Worm (Caenorhabditis elegans) whole organism, L1 larva: ENCODE measurements around the gene ekl-6.

Source experiments
- C04F5.9 ChIP-seq: sonication (generic microtip); optimal IDR thresholded peaks from 2 replicates; lab custom pipeline; 2016; ENCODE audit warnings: missing genetic modification characterization, missing compliant biosample characterization
- C16A3.4 ChIP-seq: fragments of 150-350 bp; optimal IDR thresholded peaks from 2 replicates; lab custom pipeline; 2014; ENCODE audit warnings: missing biosample characterization, missing genetic modification characterization
- C34B4.2 ChIP-seq: sonication (generic microtip); optimal IDR thresholded peaks from 2 replicates; lab custom pipeline; 2017; ENCODE audit warnings: mild to moderate bottlenecking, missing genetic modification characterization, missing compliant biosample characterization
- Y116A8C.19 ChIP-seq: sonication (generic microtip); optimal IDR thresholded peaks from 2 replicates; lab custom pipeline; 2016; ENCODE audit warnings: missing compliant biosample characterization, missing genetic modification characterization, borderline replicate concordance
- aha-1 ChIP-seq: fragments of 150-350 bp; optimal IDR thresholded peaks from 2 replicates; lab custom pipeline; 2014; ENCODE audit warnings: missing biosample characterization, missing genetic modification characterization
- aly-2 ChIP-seq: fragments of 150-350 bp; optimal IDR thresholded peaks from 2 replicates; lab custom pipeline; 2014; ENCODE audit warnings: missing biosample characterization, missing genetic modification characterization
- ceh-63 ChIP-seq: fragments of 200-800 bp; sonication (Bioruptor generic); optimal IDR thresholded peaks from 2 replicates; lab custom pipeline; 2018; ENCODE audit warnings: mild to moderate bottlenecking, missing genetic modification characterization, missing compliant biosample characterization
- ceh-8 ChIP-seq: fragments of 200-800 bp; sonication (Bioruptor generic); optimal IDR thresholded peaks from 2 replicates; lab custom pipeline; 2018; ENCODE audit warnings: mild to moderate bottlenecking, missing genetic modification characterization, moderate library complexity, missing compliant biosample characterization
- ceh-90 ChIP-seq: sonication (generic microtip); optimal IDR thresholded peaks from 2 replicates; lab custom pipeline; 2016; ENCODE audit warnings: missing genetic modification characterization, missing compliant biosample characterization
- ces-1 ChIP-seq: fragments of 150-350 bp; optimal IDR thresholded peaks from 2 replicates; lab custom pipeline; 2014; ENCODE audit warnings: missing biosample characterization, missing genetic modification reagents, missing genetic modification characterization
- dpl-1 ChIP-seq, 3 experiments: fragments of 150-350 bp in 2 of 3; sonication (generic microtip) in 1 of 3; optimal IDR thresholded peaks; 2 replicates each; lab custom pipeline; 2014 to 2017; ENCODE audit warnings: missing biosample characterization in 3 of 3, missing genetic modification characterization in 3 of 3, missing genetic modification reagents in 3 of 3
- efl-1 ChIP-seq, 4 experiments: fragments of 150-350 bp; optimal IDR thresholded peaks in 3 of 4; peaks in 1 of 4; 1 replicate in 1 of 4; 2 replicates in 3 of 4; lab custom pipeline; 2014; ENCODE audit warnings: missing biosample characterization in 2 of 4, missing genetic modification characterization in 2 of 4, missing genetic modification reagents in 2 of 4
- efl-3 ChIP-seq: fragments of 200-800 bp; sonication (Bioruptor generic); optimal IDR thresholded peaks from 2 replicates; lab custom pipeline; 2018; ENCODE audit warnings: mild to moderate bottlenecking, missing genetic modification characterization, missing compliant biosample characterization
- egl-13 ChIP-seq: sonication (generic microtip); optimal IDR thresholded peaks from 2 replicates; lab custom pipeline; 2016; ENCODE audit warnings: missing genotype, missing genetic modification reagents, missing genetic modification characterization, missing compliant biosample characterization
- elt-2 ChIP-seq: sonication (generic microtip); optimal IDR thresholded peaks from 2 replicates; lab custom pipeline; 2016; ENCODE audit warnings: missing genetic modification characterization, mild to moderate bottlenecking, inconsistent platforms, missing compliant biosample characterization, missing genetic modification reagents
- elt-3 ChIP-seq, 6 experiments: fragments of 150-350 bp in 1 of 6; sonication (generic microtip); optimal IDR thresholded peaks; 2 replicates each; lab custom pipeline; 2017 to 2018; ENCODE audit warnings: missing biosample characterization in 6 of 6, missing genetic modification characterization in 6 of 6, inconsistent platforms in 1 of 6
- ets-5 ChIP-seq: fragments of 200-800 bp; sonication (Bioruptor generic); IDR thresholded peaks from 2 replicates; pipeline ENCODE4 v1.3.6; 2022; ENCODE audit warnings: missing genetic modification characterization, missing compliant biosample characterization
- fkh-8 ChIP-seq: sonication (generic microtip); optimal IDR thresholded peaks from 2 replicates; lab custom pipeline; 2016; ENCODE audit warnings: mild to moderate bottlenecking, missing genetic modification characterization, missing compliant biosample characterization
- grh-1 ChIP-seq: fragments of 200-800 bp; sonication (Bioruptor generic); IDR thresholded peaks from 2 replicates; pipeline ENCODE4 v1.3.6; 2022; ENCODE audit warnings: missing genetic modification reagents, missing genetic modification characterization, missing compliant biosample characterization
- hlh-17 ChIP-seq: fragments of 200-800 bp; sonication (Bioruptor generic); optimal IDR thresholded peaks from 2 replicates; lab custom pipeline; 2018; ENCODE audit warnings: missing genetic modification characterization, mild to moderate bottlenecking, missing compliant biosample characterization, moderate library complexity, borderline replicate concordance
- hlh-4 ChIP-seq: sonication (generic microtip); optimal IDR thresholded peaks from 2 replicates; lab custom pipeline; 2016; ENCODE audit warnings: mild to moderate bottlenecking, missing genetic modification characterization, missing compliant biosample characterization
- jun-1 ChIP-seq: fragments of 150-350 bp; optimal IDR thresholded peaks from 2 replicates; lab custom pipeline; 2014; ENCODE audit warnings: missing biosample characterization, missing genetic modification reagents, missing genetic modification characterization
- lin-13 ChIP-seq: fragments of 150-350 bp; optimal IDR thresholded peaks from 2 replicates; lab custom pipeline; 2014; ENCODE audit warnings: missing biosample characterization, missing genetic modification reagents, missing genetic modification characterization
- lin-14 ChIP-seq: fragments of 200-800 bp; sonication (Bioruptor generic); optimal IDR thresholded peaks from 2 replicates; lab custom pipeline; 2018; ENCODE audit warnings: mild to moderate bottlenecking, missing genetic modification characterization, moderate library complexity, missing compliant biosample characterization
- lin-15B ChIP-seq: fragments of 150-350 bp; sonication (generic microtip); optimal IDR thresholded peaks from 3 replicates; lab custom pipeline; 2014; ENCODE audit warnings: missing biosample characterization, missing genetic modification characterization
- lir-3 ChIP-seq: sonication (generic microtip); optimal IDR thresholded peaks from 2 replicates; lab custom pipeline; 2016; ENCODE audit warnings: mild to moderate bottlenecking, missing genetic modification characterization, moderate library complexity, missing compliant biosample characterization; ENCODE audit not compliant: poor library complexity
- lsy-2 ChIP-seq, 2 experiments: fragments of 150-350 bp; optimal IDR thresholded peaks; 2 replicates each; lab custom pipeline; 2014; ENCODE audit warnings: missing biosample characterization in 2 of 2, missing genetic modification characterization in 2 of 2
- mab-9 ChIP-seq: fragments of 200-800 bp; sonication (Bioruptor generic); IDR thresholded peaks from 2 replicates; pipeline ENCODE4 v1.3.6; 2022; ENCODE audit warnings: missing genetic modification reagents, missing genetic modification characterization, missing compliant biosample characterization
- mef-2 ChIP-seq: fragments of 150-350 bp; optimal IDR thresholded peaks from 2 replicates; lab custom pipeline; 2014; ENCODE audit warnings: missing biosample characterization, missing genetic modification characterization
- mep-1 ChIP-seq: fragments of 150-350 bp; optimal IDR thresholded peaks from 2 replicates; lab custom pipeline; 2014; ENCODE audit warnings: missing biosample characterization, missing genetic modification characterization
- nhr-11 ChIP-seq: fragments of 150-350 bp; optimal IDR thresholded peaks from 2 replicates; lab custom pipeline; 2014; ENCODE audit warnings: missing biosample characterization, missing genetic modification characterization
- nhr-12 ChIP-seq: sonication (generic microtip); optimal IDR thresholded peaks from 2 replicates; lab custom pipeline; 2017; ENCODE audit warnings: missing biosample characterization, missing genetic modification characterization
- nhr-237 ChIP-seq: fragments of 150-350 bp; optimal IDR thresholded peaks from 2 replicates; lab custom pipeline; 2014; ENCODE audit warnings: missing biosample characterization, missing genetic modification characterization
- nhr-28 ChIP-seq: fragments of 150-350 bp; optimal IDR thresholded peaks from 2 replicates; lab custom pipeline; 2014; ENCODE audit warnings: missing biosample characterization, missing genetic modification characterization
- nhr-76 ChIP-seq: sonication (generic microtip); optimal IDR thresholded peaks from 2 replicates; lab custom pipeline; 2017; ENCODE audit warnings: missing biosample characterization, missing genetic modification characterization
- nhr-77 ChIP-seq: fragments of 150-350 bp; optimal IDR thresholded peaks from 2 replicates; lab custom pipeline; 2014; ENCODE audit warnings: missing biosample characterization, missing genetic modification characterization
- nhr-84 ChIP-seq: sonication (generic microtip); optimal IDR thresholded peaks from 2 replicates; lab custom pipeline; 2017; ENCODE audit warnings: missing biosample characterization, missing genetic modification characterization
- nhr-85 ChIP-seq: sonication (generic microtip); peaks from one replicate; lab custom pipeline; 2016; ENCODE audit warnings: missing genetic modification characterization, inconsistent platforms, missing compliant biosample characterization
- nhr-90 ChIP-seq: sonication (generic microtip); optimal IDR thresholded peaks from 2 replicates; lab custom pipeline; 2016; ENCODE audit warnings: mild to moderate bottlenecking, missing genetic modification characterization, missing compliant biosample characterization; ENCODE audit not compliant: poor library complexity
- pag-3 ChIP-seq: sonication (generic microtip); optimal IDR thresholded peaks from 2 replicates; lab custom pipeline; 2017; ENCODE audit warnings: missing genetic modification characterization, mild to moderate bottlenecking, missing compliant biosample characterization, antibody characterized with exemption, borderline replicate concordance; ENCODE audit not compliant: insufficient read depth
- pax-3 ChIP-seq: fragments of 200-800 bp; sonication (Bioruptor generic); optimal IDR thresholded peaks from 2 replicates; lab custom pipeline; 2018; ENCODE audit warnings: mild to moderate bottlenecking, missing genetic modification characterization, moderate library complexity, missing compliant biosample characterization
- skn-1 ChIP-seq: fragments of 150-350 bp; optimal IDR thresholded peaks from 2 replicates; lab custom pipeline; 2014; ENCODE audit warnings: missing biosample characterization, missing genetic modification characterization
- snpc-4 ChIP-seq: fragments of 150-350 bp; optimal IDR thresholded peaks from 2 replicates; lab custom pipeline; 2014; ENCODE audit warnings: missing biosample characterization, missing genetic modification characterization
- sox-4 ChIP-seq: sonication (generic microtip); optimal IDR thresholded peaks from 2 replicates; lab custom pipeline; 2016; ENCODE audit warnings: missing genetic modification characterization, missing compliant biosample characterization
- tlp-1 ChIP-seq: fragments of 150-350 bp; optimal IDR thresholded peaks from 2 replicates; lab custom pipeline; 2014; ENCODE audit warnings: missing biosample characterization, missing genetic modification characterization
- unc-130 ChIP-seq: fragments of 150-350 bp; optimal IDR thresholded peaks from 2 replicates; lab custom pipeline; 2017; ENCODE audit warnings: missing biosample characterization, missing genetic modification characterization, inconsistent platforms
- unc-86 ChIP-seq: sonication (generic microtip); optimal IDR thresholded peaks from 2 replicates; lab custom pipeline; 2016; ENCODE audit warnings: missing genetic modification characterization, missing compliant biosample characterization
- unc-98 ChIP-seq: fragments of 200-800 bp; sonication (Bioruptor generic); IDR thresholded peaks from 2 replicates; pipeline ENCODE4 v1.3.6; 2022; ENCODE audit warnings: missing genetic modification characterization, missing compliant biosample characterization
- vab-15 ChIP-seq: sonication (generic microtip); optimal IDR thresholded peaks from 2 replicates; lab custom pipeline; 2017; ENCODE audit warnings: missing genotype, mild to moderate bottlenecking, missing genetic modification characterization, missing compliant biosample characterization
- xbp-1 ChIP-seq: sonication (generic microtip); optimal IDR thresholded peaks from 2 replicates; lab custom pipeline; 2016; ENCODE audit warnings: missing genetic modification characterization, missing compliant biosample characterization
- zip-4 ChIP-seq: fragments of 200-800 bp; sonication (Bioruptor generic); optimal IDR thresholded peaks from 2 replicates; lab custom pipeline; 2018; ENCODE audit warnings: mild to moderate bottlenecking, missing genetic modification characterization, moderate library complexity, missing compliant biosample characterization
- ztf-4 ChIP-seq: fragments of 150-350 bp; optimal IDR thresholded peaks from 2 replicates; lab custom pipeline; 2014; ENCODE audit warnings: missing biosample characterization, missing genetic modification characterization

The ekl-6 gene

DNA sequence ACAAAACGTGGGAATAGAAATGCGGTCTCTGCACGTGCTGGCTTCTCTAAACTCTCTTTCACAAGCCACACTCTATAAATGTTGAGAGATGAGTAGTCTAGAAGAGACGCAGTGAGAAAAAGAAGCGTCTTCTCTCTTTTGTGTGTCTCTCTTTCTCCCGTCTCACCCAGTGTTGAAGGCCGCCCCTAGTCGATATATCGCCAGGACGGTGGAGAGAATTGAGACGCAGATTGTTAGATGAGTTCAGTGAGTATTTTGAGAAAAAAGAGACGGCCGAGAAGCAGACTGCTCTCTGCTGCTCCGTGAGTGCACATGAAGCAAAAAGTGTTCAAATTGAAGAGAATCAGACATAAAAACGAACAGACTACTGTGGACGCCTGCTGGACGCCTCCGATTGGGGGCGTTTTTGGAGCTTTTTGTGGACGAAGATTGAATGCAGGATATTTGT, 32.3 kb downstream of the ekl-6 start (continued):
- no peak for TF ChIP-seq ces-1 (GFP tag; lab: Kevin White, UChicago)
- TF ChIP-seq fkh-8, result peak; percentile 91
- peak; percentile 24 for TF ChIP-seq zip-4 (GFP tag; lab: Kevin White, UChicago)
- TF ChIP-seq nhr-77, result peak; percentile 90
- TF ChIP-seq lin-15B (tag; lab: Kevin White, UChicago), result peak; percentile 35
- TF ChIP-seq ztf-4 (tag; lab: Kevin White, UChicago), result peak; percentile 54
- TF ChIP-seq efl-3, result no peak
- peak; percentile 68 for TF ChIP-seq elt-2
- peak; percentile 90 to 94 for TF ChIP-seq lsy-2 (tag; optimal IDR thresholded peaks at IDR 0.05; lab: Kevin White, UChicago)
- TF ChIP-seq aha-1 (tag; lab: Kevin White, UChicago), result no peak
- TF ChIP-seq mef-2 (tag; lab: Kevin White, UChicago), result peak; percentile 79
- TF ChIP-seq nhr-76, result no peak
- TF ChIP-seq lir-3 (tag; lab: Kevin White, UChicago), result peak; percentile 80
- TF ChIP-seq C34B4.2, result no peak
- TF ChIP-seq vab-15, result no peak
- peak; percentile 53 for TF ChIP-seq pax-3 (tag; lab: Kevin White, UChicago)
- peak; percentile 57 for TF ChIP-seq skn-1 (tag; lab: Kevin White, UChicago)
- peak; percentile 86 for TF ChIP-seq ceh-8 (GFP tag; lab: Kevin White, UChicago)
- TF ChIP-seq nhr-84 (tag; lab: Kevin White, UChicago), result no peak
- no peak for TF ChIP-seq ets-5
- peak; percentile 99 for TF ChIP-seq lin-14 (GFP tag; lab: Kevin White, UChicago)
- TF ChIP-seq lin-13 (GFP tag; lab: Kevin White, UChicago), result peak; percentile 85
- TF ChIP-seq nhr-85 (tag; lab: Kevin White, UChicago), result peak; percentile 93
- TF ChIP-seq Y116A8C.19 (tag; lab: Kevin White, UChicago), result no peak
- TF ChIP-seq snpc-4 (tag; lab: Kevin White, UChicago), result peak; percentile 77
- TF ChIP-seq xbp-1 (tag; lab: Kevin White, UChicago), result peak; percentile 80
- TF ChIP-seq mep-1 (tag; lab: Kevin White, UChicago), result peak; percentile 83
- no peak for TF ChIP-seq tlp-1 (tag; lab: Kevin White, UChicago)
- TF ChIP-seq sox-4, result peak; percentile 26
- TF ChIP-seq elt-3 (tag; optimal IDR thresholded peaks at IDR 0.05; lab: Kevin White, UChicago), result peak in 1 of 6 experiments; percentile 30
- no peak; the same call in 1 of the 2 replicates for TF ChIP-seq unc-98 (GFP tag; lab: Robert Waterston, UW)
- TF ChIP-seq aly-2, result peak; percentile 78
- no peak for TF ChIP-seq hlh-17
- TF ChIP-seq efl-1 (optimal IDR thresholded peaks at IDR 0.05; lab: Kevin White, UChicago), result peak; percentile 87 to 89
- TF ChIP-seq efl-1 (GFP tag; optimal IDR thresholded peaks at IDR 0.05 in 1 of 2; lab: Kevin White, UChicago), result peak; percentile 64 to 98
- TF ChIP-seq egl-13 (tag; lab: Kevin White, UChicago), result peak; percentile 76
- TF ChIP-seq nhr-90 (tag; lab: Kevin White, UChicago), result peak; percentile 83
- TF ChIP-seq nhr-11 (tag; lab: Kevin White, UChicago), result peak; percentile 87
- no peak for TF ChIP-seq ceh-63 (GFP tag; lab: Kevin White, UChicago)
- peak; percentile 90 for TF ChIP-seq jun-1
- peak; percentile 50; the same call in 1 of the 2 replicates for TF ChIP-seq mab-9 (GFP tag; lab: Robert Waterston, UW)
- TF ChIP-seq C16A3.4 (tag; lab: Kevin White, UChicago), result no peak
- TF ChIP-seq grh-1 (GFP tag; lab: Robert Waterston, UW), result peak; percentile 60
- TF ChIP-seq ceh-90, result no peak
- peak; percentile 73 to 76 (median 73) for TF ChIP-seq dpl-1 (GFP tag; optimal IDR thresholded peaks at IDR 0.05; lab: Kevin White, UChicago)
- TF ChIP-seq C04F5.9 (tag; lab: Kevin White, UChicago), result no peak
- TF ChIP-seq unc-130 (tag; lab: Kevin White, UChicago), result peak; percentile 25
- no peak for TF ChIP-seq hlh-4
- TF ChIP-seq pag-3 (tag; lab: Kevin White, UChicago), result no peak
- no peak for TF ChIP-seq nhr-12 (tag; lab: Kevin White, UChicago)
- TF ChIP-seq nhr-237 (tag; lab: Kevin White, UChicago), result peak; percentile 78
- TF ChIP-seq unc-86, result peak; percentile 94
- TF ChIP-seq nhr-28 (tag; lab: Kevin White, UChicago), result no peak
